Worm (Caenorhabditis elegans) whole organism, L2 larva: ENCODE results near the gene msp-38.

Experiments used
- aly-2 ChIP-seq: fragments of 150-350 bp; optimal IDR thresholded peaks from 2 replicates; lab custom pipeline; 2014; ENCODE audit warnings: missing biosample characterization, missing genetic modification characterization
- lin-11 ChIP-seq: fragments of 150-350 bp; sonication (generic microtip); optimal IDR thresholded peaks from 2 replicates; lab custom pipeline; 2014; ENCODE audit warnings: missing biosample characterization, missing genetic modification characterization, inconsistent platforms, mixed read lengths
- lin-13 ChIP-seq: fragments of 150-350 bp; optimal IDR thresholded peaks from 2 replicates; lab custom pipeline; 2014; ENCODE audit warnings: missing biosample characterization, missing genetic modification reagents, missing genetic modification characterization
- nhr-237 ChIP-seq: fragments of 150-350 bp; optimal IDR thresholded peaks from 2 replicates; lab custom pipeline; 2014; ENCODE audit warnings: missing biosample characterization, missing genetic modification characterization
- ztf-11 ChIP-seq: sonication (generic microtip); optimal IDR thresholded peaks from 2 replicates; lab custom pipeline; 2017; ENCODE audit warnings: missing biosample characterization, missing genetic modification characterization
- ztf-4 ChIP-seq: fragments of 150-350 bp; optimal IDR thresholded peaks from 2 replicates; lab custom pipeline; 2014; ENCODE audit warnings: missing biosample characterization, missing genetic modification characterization

ce11 chrIV:10148938-10149337 lies 5.4 kb upstream of the msp-38 start, which contains the start of gene pigs-1:
- no peak for TF ChIP-seq lin-11 (tag; lab: Kevin White, UChicago)
- no peak for TF ChIP-seq ztf-11 (tag; lab: Kevin White, UChicago)
- TF ChIP-seq aly-2 (tag; lab: Kevin White, UChicago): no peak
- TF ChIP-seq nhr-237 (tag; lab: Kevin White, UChicago): no peak
- no peak for TF ChIP-seq lin-13 (GFP tag; lab: Kevin White, UChicago)
- TF ChIP-seq ztf-4: no peak
